Fruit fly (Drosophila melanogaster) whole organism, prepupa: ENCODE measurements around the gene dan.

Source experiments
- CG31627 ChIP-seq: fragments of 200-800 bp; sonication (Bioruptor generic); optimal IDR thresholded peaks from 3 replicates; lab custom pipeline; 2016; ENCODE audit warnings: missing biosample characterization, missing genetic modification characterization
- CG6163 ChIP-seq: fragments of 200-800 bp; sonication (Bioruptor generic); IDR thresholded peaks from 3 replicates; pipeline ENCODE4 v1.3.6; 2022; ENCODE audit warnings: missing biosample characterization, missing genetic modification characterization
- Ets21C ChIP-seq: fragments of 200-800 bp; sonication (Bioruptor generic); optimal IDR thresholded peaks from 3 replicates; lab custom pipeline; 2016; ENCODE audit warnings: missing biosample characterization, missing genetic modification characterization
- dac ChIP-seq: fragments of 200-800 bp; sonication (Bioruptor generic); optimal IDR thresholded peaks from 2 replicates; lab custom pipeline; 2017; ENCODE audit warnings: missing biosample characterization, mild to moderate bottlenecking, missing genetic modification characterization
- fd85E ChIP-seq: fragments of 200-800 bp; sonication (Bioruptor generic); optimal IDR thresholded peaks from 3 replicates; lab custom pipeline; 2016; ENCODE audit warnings: missing biosample characterization, missing genetic modification characterization
- salr ChIP-seq, 2 experiments: fragments of 200-800 bp; sonication (Bioruptor generic); optimal IDR thresholded peaks; 3 replicates each; lab custom pipeline; 2016 to 2018; ENCODE audit warnings: missing biosample characterization in 2 of 2, missing genetic modification characterization in 2 of 2, mild to moderate bottlenecking in 1 of 2

- TF ChIP-seq salr (GFP tag; optimal IDR thresholded peaks at IDR 0.05; lab: Kevin White, UChicago) (no peak), dac (GFP tag; lab: Kevin White, UChicago) (no peak), Ets21C (GFP tag; lab: Kevin White, UChicago) (no peak), CG31627 (no peak), CG6163 (GFP tag; lab: Robert Waterston, UW) (no peak), fd85E (no peak)
Measured at dm6 chr3R:25238771-25239700, 54.9 kb downstream of the dan start.
